Worm (Caenorhabditis elegans) whole organism, dauer: Measurements from ENCODE around the gene C16C8.8.

Source experiments
- unc-62 ChIP-seq: sonication (generic microtip); optimal IDR thresholded peaks from 2 replicates; lab custom pipeline; 2017; ENCODE audit warnings: missing biosample characterization, missing genetic modification reagents, missing genetic modification characterization

C16C8.8 gene

DNA sequence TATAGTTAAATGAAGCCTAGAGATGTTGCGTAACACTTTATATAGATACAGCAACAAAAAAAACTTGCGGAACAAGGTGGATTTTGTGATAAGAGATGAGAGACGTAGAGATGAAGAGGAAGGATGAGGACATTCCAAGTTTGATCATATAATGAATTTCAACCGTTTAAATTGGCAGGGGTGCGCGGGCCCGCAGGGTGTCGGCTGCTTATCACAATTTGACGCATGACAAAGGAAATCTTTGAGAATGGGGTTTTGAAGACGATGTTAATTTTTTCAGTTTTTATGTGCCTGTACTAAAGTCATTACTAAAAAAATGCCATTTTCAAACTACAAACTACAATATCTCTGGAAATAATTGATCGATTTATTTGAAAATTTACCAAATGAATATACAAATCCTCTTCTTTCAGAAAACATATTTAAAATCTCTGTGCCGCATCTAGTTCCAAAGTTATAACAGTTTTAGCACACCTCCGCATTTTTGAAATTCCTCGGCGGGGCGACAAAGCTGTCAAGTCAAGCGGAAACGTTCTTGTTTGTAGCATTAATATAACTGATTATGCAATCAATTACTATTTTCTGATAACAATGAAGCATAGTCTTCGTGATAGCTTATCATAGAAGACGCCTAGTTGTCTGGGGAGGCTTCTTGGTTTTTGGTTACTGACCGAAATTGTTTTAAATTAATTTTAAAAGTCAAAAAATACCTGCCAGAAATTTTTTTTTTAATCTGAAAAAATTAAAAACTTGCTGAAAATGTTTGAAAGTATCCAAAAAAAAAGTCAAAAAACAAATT is 21.4 kb downstream of the C16C8.8 start:
- no peak for TF ChIP-seq unc-62 (GFP tag; lab: Kevin White, UChicago)

DNA sequence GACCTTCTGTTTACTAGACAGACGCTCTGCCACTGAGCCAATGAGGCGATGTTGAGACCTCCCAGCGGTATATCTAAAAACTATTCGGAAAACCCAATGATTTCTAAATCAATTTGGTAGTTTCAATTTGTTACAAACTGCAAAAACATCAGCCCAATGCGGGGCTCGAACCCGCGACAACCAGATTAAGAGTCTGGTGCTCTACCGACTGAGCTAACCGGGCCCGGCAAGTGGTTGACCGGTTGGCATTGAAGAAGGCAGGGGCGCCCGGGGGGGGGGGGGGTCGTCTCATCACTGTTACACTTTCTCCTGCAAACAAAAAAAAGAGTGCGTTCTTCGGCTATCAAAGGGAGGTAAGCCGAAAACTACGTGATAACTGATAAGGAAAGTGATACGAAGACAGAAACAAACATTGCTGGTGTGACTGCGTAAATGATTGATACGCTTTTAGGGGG is 22.2 kb downstream of the C16C8.8 start:
- TF ChIP-seq unc-62 (GFP tag; lab: Kevin White, UChicago) = no peak

DNA sequence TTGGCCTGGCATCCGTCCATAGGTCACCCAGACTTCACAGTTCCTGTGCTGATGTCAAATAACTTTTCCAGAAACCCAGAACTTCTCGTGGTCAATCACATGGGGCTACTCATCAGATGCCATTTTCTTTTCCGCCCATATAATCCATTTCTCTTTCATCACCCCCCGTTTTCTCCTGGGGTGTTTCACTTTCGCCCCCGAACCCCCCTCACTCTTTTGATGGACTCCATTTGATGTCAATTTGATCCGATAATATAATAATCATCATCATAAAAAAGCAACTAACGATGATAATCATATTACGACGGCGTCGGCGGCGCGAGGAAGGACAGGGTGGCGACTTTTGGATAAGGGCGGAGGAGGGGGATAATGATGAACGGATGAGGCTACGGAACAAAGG is 23.2 kb downstream of the C16C8.8 start:
- no peak for TF ChIP-seq unc-62 (GFP tag; lab: Kevin White, UChicago)

DNA sequence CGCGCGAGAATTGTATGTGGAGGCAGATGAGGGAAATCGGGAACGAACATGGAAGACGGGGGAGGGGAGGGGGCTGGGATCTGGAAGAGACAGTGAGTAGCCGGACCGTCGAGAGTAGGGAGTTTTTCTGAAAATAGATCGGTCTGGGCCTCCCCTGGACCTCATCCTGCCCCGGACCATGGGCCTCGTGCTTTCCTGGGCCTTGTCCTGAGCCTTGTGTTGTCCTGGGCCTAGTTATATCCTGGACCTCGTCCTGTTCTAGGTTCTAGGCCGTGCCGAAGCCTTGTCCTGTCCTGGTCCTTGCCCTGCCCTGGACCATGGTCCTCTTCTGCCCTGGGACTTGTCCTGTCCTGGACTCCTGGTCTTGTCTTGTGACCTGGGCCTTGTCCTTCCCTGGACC is 24.1 kb downstream of the C16C8.8 start:
- no peak for TF ChIP-seq unc-62 (GFP tag; lab: Kevin White, UChicago)

DNA sequence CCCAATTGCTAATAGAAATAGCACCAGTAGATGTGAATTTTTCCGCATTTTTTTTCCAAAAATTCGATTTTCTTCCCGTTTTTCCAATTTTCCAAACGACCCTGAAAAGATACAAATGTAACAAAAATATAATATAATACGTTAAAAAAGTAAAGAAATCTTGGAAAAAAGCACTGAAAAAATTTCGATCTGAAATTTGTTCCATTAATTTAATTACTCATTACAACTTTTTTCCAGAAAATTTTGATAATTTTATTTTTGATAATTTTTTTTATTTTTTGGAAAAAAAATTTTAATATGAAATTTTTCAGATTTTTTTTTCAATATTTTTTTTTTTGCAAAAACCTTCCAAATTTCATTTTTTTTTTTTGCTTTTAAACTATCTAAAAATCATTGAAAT is 25.1 kb downstream of the C16C8.8 start, which contains the start of gene skpo-2:
skpo-2 (minus strand) TSS at position 101 of the 400 bp plus-strand sequence.
- no peak for TF ChIP-seq unc-62 (GFP tag; lab: Kevin White, UChicago)

DNA sequence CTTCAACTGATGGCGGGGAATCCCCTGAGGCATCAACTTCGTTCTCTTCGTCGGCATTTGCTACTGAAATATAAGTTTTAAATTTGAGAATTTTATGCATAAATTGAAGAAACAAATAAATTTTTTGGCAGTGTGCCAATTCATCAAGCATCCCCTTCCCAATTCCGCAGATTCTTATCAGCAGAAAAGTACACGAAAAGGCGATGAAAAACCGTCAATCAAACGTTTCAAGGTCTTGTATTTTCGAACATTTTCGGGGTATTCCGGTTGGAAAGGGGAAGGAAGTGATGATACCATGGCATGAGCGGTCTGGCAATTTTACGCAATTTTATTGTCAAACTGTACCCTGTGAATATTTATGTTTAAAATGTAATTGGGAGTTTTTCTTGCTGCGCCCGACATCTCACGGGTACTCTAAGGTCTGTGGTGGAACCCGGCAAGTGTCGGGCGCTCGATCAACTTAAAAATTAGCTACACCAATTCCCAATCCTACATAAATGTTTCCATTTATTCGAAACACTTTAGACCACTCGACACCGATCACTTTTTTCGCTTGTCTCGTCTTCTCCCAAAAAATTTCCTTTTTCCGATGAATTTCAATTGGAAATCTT is 26.5 kb downstream of the C16C8.8 start:
- TF ChIP-seq unc-62 (GFP tag; lab: Kevin White, UChicago) = no peak

DNA sequence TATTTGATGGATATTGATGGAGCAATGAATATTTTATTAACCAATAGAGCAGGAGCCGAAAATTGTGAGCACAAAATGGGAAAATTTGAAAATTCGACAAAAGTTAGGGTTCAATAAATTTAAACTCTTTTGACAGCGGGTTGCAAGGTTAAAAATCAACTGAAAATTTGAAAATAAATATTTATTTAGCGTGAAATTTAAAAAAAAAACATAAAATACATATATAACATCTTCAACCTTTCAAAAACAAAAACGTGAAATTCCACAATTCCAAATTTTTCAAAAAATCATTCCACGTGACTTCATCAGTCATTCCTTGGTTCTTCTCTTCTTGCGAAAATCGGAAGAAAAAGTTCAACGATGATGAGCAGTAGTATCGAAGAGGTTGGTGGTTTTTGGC is 32.1 kb downstream of the C16C8.8 start, which contains the start of gene C16C8.18:
C16C8.18 (plus strand) TSS at position 301 of the 400 bp plus-strand sequence.
- TF ChIP-seq unc-62 (GFP tag; lab: Kevin White, UChicago) = no peak

DNA sequence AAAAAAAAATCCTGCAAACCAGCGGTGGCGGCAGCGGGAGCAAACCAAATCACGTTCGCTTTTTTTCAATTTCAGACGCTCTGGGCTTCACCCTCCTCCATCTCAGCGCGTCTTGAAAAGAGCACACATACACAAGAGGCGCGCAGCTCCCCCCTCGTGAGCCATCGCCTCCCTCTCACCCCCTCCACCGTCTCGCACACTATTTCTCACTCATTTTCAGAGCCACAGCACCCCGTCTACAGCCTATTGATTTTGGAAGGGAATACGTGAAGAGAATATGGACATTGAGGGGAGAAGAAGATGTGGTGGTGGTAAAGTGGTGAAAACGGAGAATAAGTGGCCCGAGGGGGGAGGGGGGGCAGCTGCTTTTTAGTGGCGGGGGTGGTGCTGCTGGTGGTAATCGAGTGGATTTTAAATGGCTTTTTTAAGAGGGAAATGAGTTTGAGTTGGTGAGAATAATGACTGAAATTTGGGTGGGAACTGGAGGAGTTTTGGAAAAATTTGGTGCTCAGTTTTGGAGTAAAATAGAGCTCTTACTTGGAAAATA is 33.3 kb downstream of the C16C8.8 start:
- no peak for TF ChIP-seq unc-62 (GFP tag; lab: Kevin White, UChicago)

DNA sequence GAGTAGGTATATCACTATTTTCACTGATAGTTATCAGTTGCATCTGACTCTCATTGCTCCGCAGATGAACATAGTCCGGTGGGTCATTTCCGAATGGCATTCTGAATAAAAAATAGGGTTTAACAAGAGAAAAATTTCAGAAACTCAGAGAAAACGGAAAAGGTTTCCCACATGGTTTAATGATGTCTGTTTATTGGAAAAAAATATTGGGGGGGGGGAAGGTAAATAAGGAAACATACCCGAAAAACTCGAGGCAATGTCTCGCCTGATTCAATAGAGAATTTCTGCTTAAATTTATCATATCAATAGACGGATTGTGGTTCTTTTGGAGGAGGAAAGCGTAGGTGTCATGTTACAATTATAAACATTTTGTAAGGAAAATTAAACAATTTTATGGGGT is 36.1 kb downstream of the C16C8.8 start, which contains the start of gene nep-11:
nep-11 (minus strand) TSS at position 101 of the 400 bp plus-strand sequence.
- no peak for TF ChIP-seq unc-62 (GFP tag; lab: Kevin White, UChicago)

DNA sequence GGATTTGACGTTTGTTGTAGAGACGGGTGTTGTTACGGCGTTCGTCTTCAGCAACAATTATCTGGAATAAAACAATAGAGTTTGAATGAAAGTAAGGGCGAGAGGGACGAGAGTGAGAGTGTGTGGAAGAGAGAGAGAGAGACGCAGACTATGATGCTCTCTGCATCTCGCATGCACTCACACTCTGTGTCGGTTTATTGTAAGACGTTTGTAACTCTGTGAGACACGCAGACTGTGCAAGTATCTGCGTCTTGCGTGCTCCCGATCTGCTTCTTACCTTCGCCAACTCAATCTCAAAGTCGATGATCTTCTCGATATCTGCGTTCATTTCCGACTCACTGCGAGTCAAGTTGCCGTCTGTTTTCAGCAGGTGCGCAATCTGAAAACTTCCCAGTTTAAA is 38.5 kb downstream of the C16C8.8 start:
- TF ChIP-seq unc-62 (GFP tag; lab: Kevin White, UChicago) = no peak

DNA sequence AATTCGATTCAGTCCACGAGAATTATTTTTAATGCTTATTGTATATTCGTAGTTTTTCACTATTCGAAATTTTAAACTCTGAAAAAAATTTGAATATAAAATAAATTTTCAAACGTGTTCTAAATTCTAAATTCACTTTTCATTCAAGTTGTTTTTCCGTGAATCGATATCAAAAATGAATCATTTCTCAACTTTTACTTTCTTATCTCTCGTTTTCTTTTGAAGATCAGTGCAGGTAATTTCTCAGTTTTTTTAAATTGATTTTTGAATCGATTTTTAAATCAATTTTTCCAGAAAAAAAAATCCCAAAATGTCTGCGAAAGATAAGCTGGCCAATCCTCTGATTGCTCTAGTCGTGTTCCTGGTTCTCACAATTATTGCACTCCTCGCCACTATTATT is 45.0 kb downstream of the C16C8.8 start, which contains the start of gene nep-6:
nep-6 (plus strand) TSS at position 301 of the 400 bp plus-strand sequence.
- no peak for TF ChIP-seq unc-62 (GFP tag; lab: Kevin White, UChicago)

DNA sequence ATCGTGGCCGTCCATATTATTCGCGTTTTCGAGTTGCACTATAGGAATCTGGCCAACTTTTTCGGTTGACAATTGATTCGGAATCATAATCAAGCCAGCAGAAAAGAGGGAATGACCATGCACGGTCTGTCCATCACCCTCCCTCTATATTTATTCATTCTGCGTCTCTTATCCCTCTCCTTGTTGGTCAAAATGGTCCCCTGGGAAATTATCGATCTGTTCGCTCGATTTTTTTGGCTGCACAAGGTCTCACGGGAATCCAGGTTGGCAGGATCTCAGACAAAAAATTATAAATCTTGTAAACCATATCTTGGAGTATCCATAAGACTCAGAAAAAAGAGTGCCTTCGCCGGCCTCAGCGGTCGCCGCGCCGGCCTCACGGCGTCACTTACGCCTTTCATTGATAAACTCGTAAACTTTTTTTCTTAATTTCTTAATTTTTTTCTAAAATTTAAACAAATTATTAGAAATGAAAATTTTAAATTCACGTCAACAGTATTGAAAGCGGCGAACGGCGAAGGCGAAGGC is 47.0 kb downstream of the C16C8.8 start, which contains the start of the genes F18A12.7 and F18A12.2:
F18A12.7 (minus strand) TSS at position 101 of the 528 bp plus-strand sequence.
F18A12.2 (plus strand) TSS at position 478 of the 528 bp plus-strand sequence.
- no peak for TF ChIP-seq unc-62 (GFP tag; lab: Kevin White, UChicago)
